Worm (Caenorhabditis elegans) whole organism, L2 larva: ENCODE data around the gene F14D7.6.

Source experiments
- egl-27 ChIP-seq: sonication (generic microtip); optimal IDR thresholded peaks from 3 replicates; lab custom pipeline; 2017; ENCODE audit warnings: missing biosample characterization, missing genetic modification reagents, missing genetic modification characterization
- lin-39 ChIP-seq: fragments of 150-350 bp; optimal IDR thresholded peaks from 2 replicates; lab custom pipeline; 2014; ENCODE audit warnings: missing biosample characterization, missing genetic modification reagents, missing genetic modification characterization
- mbf-1 ChIP-seq: sonication (generic microtip); optimal IDR thresholded peaks from 2 replicates; lab custom pipeline; 2017; ENCODE audit warnings: missing biosample characterization, missing genetic modification characterization
- nhr-11 ChIP-seq: fragments of 150-350 bp; optimal IDR thresholded peaks from 2 replicates; lab custom pipeline; 2014; ENCODE audit warnings: missing biosample characterization, missing genetic modification characterization
- nhr-21 ChIP-seq: fragments of 150-350 bp; optimal IDR thresholded peaks from 2 replicates; lab custom pipeline; 2014; ENCODE audit warnings: missing biosample characterization, missing genetic modification characterization
- nhr-25 ChIP-seq: fragments of 150-350 bp; sonication (generic microtip); optimal IDR thresholded peaks from 3 replicates; lab custom pipeline; 2014; ENCODE audit warnings: missing biosample characterization, missing genetic modification characterization
- nhr-6 ChIP-seq: fragments of 150-350 bp; optimal IDR thresholded peaks from 2 replicates; lab custom pipeline; 2014; ENCODE audit warnings: missing biosample characterization, missing genetic modification characterization
- ztf-4 ChIP-seq: fragments of 150-350 bp; optimal IDR thresholded peaks from 2 replicates; lab custom pipeline; 2014; ENCODE audit warnings: missing biosample characterization, missing genetic modification characterization

- TF ChIP-seq mbf-1 (tag; lab: Kevin White, UChicago) = no peak
- TF ChIP-seq nhr-25 = no peak
- TF ChIP-seq nhr-21 = no peak
- no peak for TF ChIP-seq nhr-11 (tag; lab: Kevin White, UChicago)
- TF ChIP-seq egl-27 = no peak
- no peak for TF ChIP-seq lin-39 (tag; lab: Kevin White, UChicago)
- TF ChIP-seq nhr-6 (tag; lab: Kevin White, UChicago) = no peak
- no peak for TF ChIP-seq ztf-4 (tag; lab: Kevin White, UChicago)
Measured at ce11 chrV:14293667-14294194, 7.5 kb upstream of the F14D7.6 start, which contains the start of gene F14D7.2.
